Worm (Caenorhabditis elegans) whole organism, midembryonic: ENCODE results near the gene unc-6.

ENCODE experiments used
- cog-1 ChIP-seq: sonication (generic microtip); optimal IDR thresholded peaks from 2 replicates; lab custom pipeline; 2016; ENCODE audit warnings: missing genetic modification characterization, missing compliant biosample characterization
- flt-1 ChIP-seq: fragments of 200-800 bp; sonication (Bioruptor generic); IDR thresholded peaks from 2 replicates; pipeline ENCODE4 v1.3.6; 2022; ENCODE audit warnings: missing genetic modification characterization, missing compliant biosample characterization
- klf-2 ChIP-seq: fragments of 200-800 bp; sonication (Bioruptor generic); conservative IDR thresholded peaks from 2 replicates; pipeline ENCODE4 v1.3.6; 2022; ENCODE audit warnings: missing genetic modification reagents, missing genetic modification characterization, missing compliant biosample characterization
- med-1 ChIP-seq: sonication (generic microtip); optimal IDR thresholded peaks from 2 replicates; lab custom pipeline; 2017; ENCODE audit warnings: missing genetic modification characterization, mild to moderate bottlenecking, missing compliant biosample characterization, antibody characterized with exemption, missing genetic modification reagents; ENCODE audit not compliant: insufficient read depth
- ztf-23 ChIP-seq: fragments of 200-800 bp; sonication (Bioruptor generic); IDR thresholded peaks from 2 replicates; pipeline ENCODE4 v1.3.6; 2022; ENCODE audit warnings: missing genetic modification reagents, missing genetic modification characterization, missing compliant biosample characterization

ce11 chrX:6915279-6915678 is 25.8 kb downstream of the unc-6 start:
- TF ChIP-seq flt-1 (GFP tag; lab: Robert Waterston, UW) = no peak
- TF ChIP-seq klf-2 (GFP tag; lab: Robert Waterston, UW) = no peak
- TF ChIP-seq med-1 = no peak
- TF ChIP-seq cog-1 (tag; lab: Kevin White, UChicago) = no peak
- TF ChIP-seq ztf-23 (GFP tag; lab: Robert Waterston, UW) = no peak
